Fruit fly (Drosophila melanogaster): Measurements from ENCODE around the gene cm.

The cm gene

dm6 chrX:6993753-6994152 is 17.2 kb downstream of the cm start (continued):
- TF ChIP-seq ham (GFP tag; IDR thresholded peaks at IDR 0.05) (no peak), CG15011 (GFP tag; optimal IDR thresholded peaks at IDR 0.05) (peak; percentile 49), sna (GFP tag; IDR thresholded peaks at IDR 0.05; ENCODE audit: partially characterized antibody) (no peak), Scr (GFP tag; IDR thresholded peaks at IDR 0.05; ENCODE audit: partially characterized antibody) (no peak), CG3281 (GFP tag; optimal IDR thresholded peaks at IDR 0.05) (peak; percentile 62), ash1 (GFP tag; optimal IDR thresholded peaks at IDR 0.05) (no peak), tin (GFP tag; optimal IDR thresholded peaks at IDR 0.05) (peak; percentile 55), CG9876 (GFP tag; optimal IDR thresholded peaks at IDR 0.05) (peak; percentile 59), kni (GFP tag; optimal IDR thresholded peaks at IDR 0.05) (no peak), Dip3 (GFP tag; optimal IDR thresholded peaks at IDR 0.05) (peak; percentile 76), cas (GFP tag; IDR thresholded peaks at IDR 0.05) (peak; percentile 67), amos (GFP tag; IDR thresholded peaks at IDR 0.05; ENCODE audit: partially characterized antibody) (no peak), CG17829 (tag; optimal IDR thresholded peaks at IDR 0.05) (no peak), CG12769 (tag; optimal IDR thresholded peaks at IDR 0.05) (peak; percentile 61), HLH4C (GFP tag; IDR thresholded peaks at IDR 0.05; ENCODE audit: partially characterized antibody) (no peak), cwo (GFP tag; optimal IDR thresholded peaks at IDR 0.05) (peak; percentile 49), dysf (GFP tag; IDR thresholded peaks at IDR 0.05) (peak; percentile 88), pros (GFP tag; optimal IDR thresholded peaks at IDR 0.05) (no peak), kay (GFP tag; optimal IDR thresholded peaks at IDR 0.05) (no peak), CG13424 (tag; optimal IDR thresholded peaks at IDR 0.05) (peak; percentile 72), Sry-β (GFP tag; optimal IDR thresholded peaks at IDR 0.05) (no peak), h (optimal IDR thresholded peaks at IDR 0.05) (no peak), cg (GFP tag; optimal IDR thresholded peaks at IDR 0.05) (no peak), CG10565 (GFP tag; optimal IDR thresholded peaks at IDR 0.05) (no peak), slbo (GFP tag; IDR thresholded peaks at IDR 0.05) (peak; percentile 86), sug (tag; optimal IDR thresholded peaks at IDR 0.05) (no peak), CG32772 (GFP tag; IDR thresholded peaks at IDR 0.05) (peak; percentile 78), pfk (GFP tag; optimal IDR thresholded peaks at IDR 0.05) (no peak), vnd (GFP tag; IDR thresholded peaks at IDR 0.05; ENCODE audit: partially characterized antibody) (no peak), CG15269 (tag; optimal IDR thresholded peaks at IDR 0.05) (peak; percentile 73), Trl (optimal IDR thresholded peaks at IDR 0.05) (peak in 1 of 2 experiments; percentile 35), Trl (GFP tag; optimal IDR thresholded peaks at IDR 0.05) (peak; percentile 46), CG12299 (tag; optimal IDR thresholded peaks at IDR 0.05) (peak; percentile 45), B-H2 (GFP tag; optimal IDR thresholded peaks at IDR 0.05) (no peak), ab (GFP tag; optimal IDR thresholded peaks at IDR 0.05) (peak; percentile 26), CG3407 (GFP tag; optimal IDR thresholded peaks at IDR 0.05) (peak; percentile 52), CG42726 (GFP tag; IDR thresholded peaks at IDR 0.05; ENCODE audit: partially characterized antibody) (no peak), D19B (GFP tag; optimal IDR thresholded peaks at IDR 0.05) (peak; percentile 55), CG5245 (GFP tag; optimal IDR thresholded peaks at IDR 0.05) (peak; percentile 29), Hey (tag; optimal IDR thresholded peaks at IDR 0.05) (no peak), CG12391 (tag; optimal IDR thresholded peaks at IDR 0.05) (peak; percentile 68), CG8388 (GFP tag; optimal IDR thresholded peaks at IDR 0.05) (peak; percentile 48), ERR (GFP tag; optimal IDR thresholded peaks at IDR 0.05) (peak; percentile 67), CG6813 (GFP tag; optimal IDR thresholded peaks at IDR 0.05) (peak; percentile 50), Hmx (GFP tag; optimal IDR thresholded peaks at IDR 0.05) (no peak), CG18262 (tag; optimal IDR thresholded peaks at IDR 0.05) (peak; percentile 51), HLH54F (GFP tag; optimal IDR thresholded peaks at IDR 0.05) (peak; percentile 67), CG12155 (GFP tag; optimal IDR thresholded peaks at IDR 0.05) (peak; percentile 69), run (tag; optimal IDR thresholded peaks at IDR 0.05) (no peak), Asciz (GFP tag; optimal IDR thresholded peaks at IDR 0.05) (peak; percentile 27), Mes4 (GFP tag; optimal IDR thresholded peaks at IDR 0.05) (peak; percentile 51)
